Fruit fly (Drosophila melanogaster): Measurements from ENCODE around the gene CG7382.
A peak's percentile ranks its signal among the peaks of the same experiment; 100 is the strongest.

The CG7382 gene

dm6 chr2L:5541935-5542685 lies 22.4 kb upstream of the CG7382 start, which contains the start of the genes Hel25E and Lam (continued):
- TF ChIP-seq Dp (GFP tag; optimal IDR thresholded peaks at IDR 0.05), result peak; percentile 50
- TF ChIP-seq CG10267 (tag; optimal IDR thresholded peaks at IDR 0.05), result peak; percentile 69
- no peak for TF ChIP-seq psq (GFP tag; optimal IDR thresholded peaks at IDR 0.05)
- TF ChIP-seq HHEX (GFP tag; optimal IDR thresholded peaks at IDR 0.05), result no peak
- TF ChIP-seq H15 (GFP tag; IDR thresholded peaks at IDR 0.05), result no peak
- TF ChIP-seq CG18011 (GFP tag; optimal IDR thresholded peaks at IDR 0.05), result no peak
- peak; percentile 59; the same call in 1 of the 3 replicates for TF ChIP-seq mld (GFP tag; IDR thresholded peaks at IDR 0.05; ENCODE audit: partially characterized antibody)
- TF ChIP-seq inv (GFP tag; IDR thresholded peaks at IDR 0.05; ENCODE audit: partially characterized antibody), result peak; percentile 81
- peak; percentile 3 for TF ChIP-seq CoRest (tag; optimal IDR thresholded peaks at IDR 0.05)
- no peak for TF ChIP-seq Max (GFP tag; optimal IDR thresholded peaks at IDR 0.05)
- peak; percentile 27 for TF ChIP-seq lilli (GFP tag; optimal IDR thresholded peaks at IDR 0.05)
- peak; percentile 50 for TF ChIP-seq CG17829 (tag; optimal IDR thresholded peaks at IDR 0.05)
- TF ChIP-seq Bgb (GFP tag; IDR thresholded peaks at IDR 0.05; ENCODE audit: partially characterized antibody), result peak; percentile 83
- TF ChIP-seq CG6175 (GFP tag; IDR thresholded peaks at IDR 0.05), result no peak
- TF ChIP-seq CG10321 (GFP tag; IDR thresholded peaks at IDR 0.05), result 0 out of 2 replicates have a peak, but pooled peaks have one; percentile 16
- TF ChIP-seq CG2202 (tag; optimal IDR thresholded peaks at IDR 0.05), result no peak
- peak; percentile 35; the same call in 1 of the 2 replicates for TF ChIP-seq CG9932 (GFP tag; IDR thresholded peaks at IDR 0.05)
- TF ChIP-seq Neu2 (GFP tag; optimal IDR thresholded peaks at IDR 0.05; ENCODE audit: borderline replicate concordance), result no peak
- TF ChIP-seq Doc3 (GFP tag; IDR thresholded peaks at IDR 0.05; ENCODE audit: partially characterized antibody), result peak; percentile 87
- TF ChIP-seq B-H2 (GFP tag; optimal IDR thresholded peaks at IDR 0.05), result no peak
- no peak for TF ChIP-seq klu (GFP tag; IDR thresholded peaks at IDR 0.05)
- no peak for TF ChIP-seq btn (GFP tag; optimal IDR thresholded peaks at IDR 0.05)
- peak; percentile 43 for TF ChIP-seq Myb (GFP tag; optimal IDR thresholded peaks at IDR 0.05)
- peak; percentile 81 for TF ChIP-seq Dref (GFP tag; IDR thresholded peaks at IDR 0.05)
- peak; percentile 6 for TF ChIP-seq HLH54F (GFP tag; optimal IDR thresholded peaks at IDR 0.05)
- TF ChIP-seq ro (GFP tag; IDR thresholded peaks at IDR 0.05), result no peak
- peak; percentile 91 for TF ChIP-seq Scr (GFP tag; IDR thresholded peaks at IDR 0.05; ENCODE audit: partially characterized antibody)
- peak; percentile 16 for TF ChIP-seq maf-S (GFP tag; optimal IDR thresholded peaks at IDR 0.05)
- peak; percentile 79 for TF ChIP-seq CG14710 (tag; optimal IDR thresholded peaks at IDR 0.05)
- TF ChIP-seq CG18764 (GFP tag; optimal IDR thresholded peaks at IDR 0.05), result no peak
- TF ChIP-seq Fer3 (tag; optimal IDR thresholded peaks at IDR 0.05), result no peak
- TF ChIP-seq hkb (optimal IDR thresholded peaks at IDR 0.05), result peak; percentile 69
- no peak for TF ChIP-seq hkb (GFP tag; IDR thresholded peaks at IDR 0.05)
- no peak for TF ChIP-seq MTF-1 (GFP tag; optimal IDR thresholded peaks at IDR 0.05; ENCODE audit: borderline replicate concordance)
- TF ChIP-seq BEAF-32 (GFP tag; optimal IDR thresholded peaks at IDR 0.05), result peak; percentile 94
- no peak for TF ChIP-seq Poxn (GFP tag; IDR thresholded peaks at IDR 0.05)
- TF ChIP-seq unc-4 (GFP tag; IDR thresholded peaks at IDR 0.05; ENCODE audit: partially characterized antibody), result peak; percentile 93
- TF ChIP-seq tin (GFP tag; optimal IDR thresholded peaks at IDR 0.05), result no peak
- no peak for TF ChIP-seq Hand (GFP tag; optimal IDR thresholded peaks at IDR 0.05)
- TF ChIP-seq row (GFP tag; IDR thresholded peaks at IDR 0.05), result peak; percentile 71
- TF ChIP-seq gsb-n (tag; optimal IDR thresholded peaks at IDR 0.05), result no peak
- TF ChIP-seq nerfin-2 (GFP tag; IDR thresholded peaks at IDR 0.05; ENCODE audit: partially characterized antibody), result peak; percentile 78
- peak; percentile 88 for TF ChIP-seq Sry-δ (GFP tag; optimal IDR thresholded peaks at IDR 0.05)
- TF ChIP-seq gfzf (GFP tag; optimal IDR thresholded peaks at IDR 0.05), result peak; percentile 94
- TF ChIP-seq ewg (GFP tag; optimal IDR thresholded peaks at IDR 0.05), result peak; percentile 32
- TF ChIP-seq Dek (tag; optimal IDR thresholded peaks at IDR 0.05), result peak; percentile 17
- TF ChIP-seq sna (GFP tag; IDR thresholded peaks at IDR 0.05; ENCODE audit: partially characterized antibody), result peak; percentile 93
- TF ChIP-seq stwl (tag; optimal IDR thresholded peaks at IDR 0.05), result peak; percentile 71

Data from whole organism, embryonic.